Worm (Caenorhabditis elegans): Measurements from ENCODE around the gene F15H10.10.

DNA sequence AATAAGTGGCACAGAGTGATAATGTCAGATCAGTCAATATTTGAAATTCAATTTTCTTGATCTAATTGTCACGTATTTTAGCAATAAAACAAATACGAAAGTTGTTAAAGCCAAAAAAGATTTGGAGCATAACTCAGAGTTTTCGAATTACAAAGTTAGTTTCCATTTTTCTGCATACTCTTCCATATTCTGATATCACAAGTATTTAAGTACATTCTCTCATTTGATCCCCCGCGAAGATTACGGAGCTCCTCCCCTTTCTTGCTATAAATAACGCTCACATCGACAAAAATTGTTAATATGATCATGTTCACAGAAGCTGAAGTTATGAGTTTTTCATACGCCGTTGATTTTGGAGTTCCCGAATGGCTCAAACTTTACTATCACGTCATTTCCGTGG, 48.6 kb downstream of the F15H10.10 start, which contains the start of gene sri-20:
- TF ChIP-seq aly-2 (tag; optimal IDR thresholded peaks at IDR 0.05) = no peak
- no peak for TF ChIP-seq mdl-1 (tag; optimal IDR thresholded peaks at IDR 0.05)
- no peak for TF ChIP-seq unc-130 (GFP tag; optimal IDR thresholded peaks at IDR 0.05)
- TF ChIP-seq vab-7 (GFP tag; IDR thresholded peaks at IDR 0.05) = no peak
- no peak for TF ChIP-seq lin-39 (tag; optimal IDR thresholded peaks at IDR 0.05)
